Worm (Caenorhabditis elegans) whole organism, L1 larva: ENCODE measurements around the gene nhr-264.

Experiments
- C04F5.9 ChIP-seq: sonication (generic microtip); optimal IDR thresholded peaks from 2 replicates; lab custom pipeline; 2016; ENCODE audit warnings: missing genetic modification characterization, missing compliant biosample characterization
- C16A3.4 ChIP-seq: fragments of 150-350 bp; optimal IDR thresholded peaks from 2 replicates; lab custom pipeline; 2014; ENCODE audit warnings: missing biosample characterization, missing genetic modification characterization
- C34B4.2 ChIP-seq: sonication (generic microtip); optimal IDR thresholded peaks from 2 replicates; lab custom pipeline; 2017; ENCODE audit warnings: mild to moderate bottlenecking, missing genetic modification characterization, missing compliant biosample characterization
- Y116A8C.19 ChIP-seq: sonication (generic microtip); optimal IDR thresholded peaks from 2 replicates; lab custom pipeline; 2016; ENCODE audit warnings: missing compliant biosample characterization, missing genetic modification characterization, borderline replicate concordance
- aha-1 ChIP-seq: fragments of 150-350 bp; optimal IDR thresholded peaks from 2 replicates; lab custom pipeline; 2014; ENCODE audit warnings: missing biosample characterization, missing genetic modification characterization
- aly-2 ChIP-seq: fragments of 150-350 bp; optimal IDR thresholded peaks from 2 replicates; lab custom pipeline; 2014; ENCODE audit warnings: missing biosample characterization, missing genetic modification characterization
- ceh-63 ChIP-seq: fragments of 200-800 bp; sonication (Bioruptor generic); optimal IDR thresholded peaks from 2 replicates; lab custom pipeline; 2018; ENCODE audit warnings: mild to moderate bottlenecking, missing genetic modification characterization, missing compliant biosample characterization
- ceh-8 ChIP-seq: fragments of 200-800 bp; sonication (Bioruptor generic); optimal IDR thresholded peaks from 2 replicates; lab custom pipeline; 2018; ENCODE audit warnings: mild to moderate bottlenecking, missing genetic modification characterization, moderate library complexity, missing compliant biosample characterization
- ceh-88 ChIP-seq: fragments of 200-800 bp; sonication (Bioruptor generic); IDR thresholded peaks from 2 replicates; pipeline ENCODE4 v1.3.6; 2022; ENCODE audit warnings: missing genetic modification characterization, missing compliant biosample characterization
- dpl-1 ChIP-seq, 3 experiments: fragments of 150-350 bp in 2 of 3; sonication (generic microtip) in 1 of 3; optimal IDR thresholded peaks; 2 replicates each; lab custom pipeline; 2014 to 2017; ENCODE audit warnings: missing biosample characterization in 3 of 3, missing genetic modification characterization in 3 of 3, missing genetic modification reagents in 3 of 3
- efl-1 ChIP-seq, 4 experiments: fragments of 150-350 bp; optimal IDR thresholded peaks in 3 of 4; peaks in 1 of 4; 1 replicate in 1 of 4; 2 replicates in 3 of 4; lab custom pipeline; 2014; ENCODE audit warnings: missing biosample characterization in 2 of 4, missing genetic modification characterization in 2 of 4, missing genetic modification reagents in 2 of 4
- elt-2 ChIP-seq: sonication (generic microtip); optimal IDR thresholded peaks from 2 replicates; lab custom pipeline; 2016; ENCODE audit warnings: missing genetic modification characterization, mild to moderate bottlenecking, inconsistent platforms, missing compliant biosample characterization, missing genetic modification reagents
- elt-3 ChIP-seq, 6 experiments: fragments of 150-350 bp in 1 of 6; sonication (generic microtip); optimal IDR thresholded peaks; 2 replicates each; lab custom pipeline; 2017 to 2018; ENCODE audit warnings: missing biosample characterization in 6 of 6, missing genetic modification characterization in 6 of 6, inconsistent platforms in 1 of 6
- ets-5 ChIP-seq: fragments of 200-800 bp; sonication (Bioruptor generic); IDR thresholded peaks from 2 replicates; pipeline ENCODE4 v1.3.6; 2022; ENCODE audit warnings: missing genetic modification characterization, missing compliant biosample characterization
- fkh-4 ChIP-seq: sonication (generic microtip); optimal IDR thresholded peaks from 2 replicates; lab custom pipeline; 2016; ENCODE audit warnings: missing compliant biosample characterization, missing genetic modification characterization, borderline replicate concordance
- grh-1 ChIP-seq: fragments of 200-800 bp; sonication (Bioruptor generic); IDR thresholded peaks from 2 replicates; pipeline ENCODE4 v1.3.6; 2022; ENCODE audit warnings: missing genetic modification reagents, missing genetic modification characterization, missing compliant biosample characterization
- hlh-17 ChIP-seq: fragments of 200-800 bp; sonication (Bioruptor generic); optimal IDR thresholded peaks from 2 replicates; lab custom pipeline; 2018; ENCODE audit warnings: missing genetic modification characterization, mild to moderate bottlenecking, missing compliant biosample characterization, moderate library complexity, borderline replicate concordance
- hpl-2 ChIP-seq: fragments of 150-350 bp; optimal IDR thresholded peaks from 2 replicates; lab custom pipeline; 2014; ENCODE audit warnings: missing biosample characterization, missing genetic modification reagents, missing genetic modification characterization
- irx-1 ChIP-seq: sonication (generic microtip); optimal IDR thresholded peaks from 2 replicates; lab custom pipeline; 2016; ENCODE audit warnings: missing genetic modification characterization, missing compliant biosample characterization
- jun-1 ChIP-seq: fragments of 150-350 bp; optimal IDR thresholded peaks from 2 replicates; lab custom pipeline; 2014; ENCODE audit warnings: missing biosample characterization, missing genetic modification reagents, missing genetic modification characterization
- lin-14 ChIP-seq: fragments of 200-800 bp; sonication (Bioruptor generic); optimal IDR thresholded peaks from 2 replicates; lab custom pipeline; 2018; ENCODE audit warnings: mild to moderate bottlenecking, missing genetic modification characterization, moderate library complexity, missing compliant biosample characterization
- lin-15B ChIP-seq: fragments of 150-350 bp; sonication (generic microtip); optimal IDR thresholded peaks from 3 replicates; lab custom pipeline; 2014; ENCODE audit warnings: missing biosample characterization, missing genetic modification characterization
- lin-35 ChIP-seq, 2 experiments: fragments of 150-350 bp; optimal IDR thresholded peaks; 2 replicates each; lab custom pipeline; 2014; ENCODE audit warnings: missing biosample characterization in 2 of 2, missing genetic modification characterization in 2 of 2, missing genetic modification reagents in 2 of 2
- lin-39 ChIP-seq: fragments of 150-350 bp; optimal IDR thresholded peaks from 2 replicates; lab custom pipeline; 2014; ENCODE audit warnings: missing biosample characterization, missing genetic modification reagents, missing genetic modification characterization
- mab-9 ChIP-seq: fragments of 200-800 bp; sonication (Bioruptor generic); IDR thresholded peaks from 2 replicates; pipeline ENCODE4 v1.3.6; 2022; ENCODE audit warnings: missing genetic modification reagents, missing genetic modification characterization, missing compliant biosample characterization
- mep-1 ChIP-seq: fragments of 150-350 bp; optimal IDR thresholded peaks from 2 replicates; lab custom pipeline; 2014; ENCODE audit warnings: missing biosample characterization, missing genetic modification characterization
- nhr-20 ChIP-seq: sonication (generic microtip); optimal IDR thresholded peaks from 2 replicates; lab custom pipeline; 2016; ENCODE audit warnings: mild to moderate bottlenecking, missing genetic modification characterization, missing compliant biosample characterization
- nhr-237 ChIP-seq: fragments of 150-350 bp; optimal IDR thresholded peaks from 2 replicates; lab custom pipeline; 2014; ENCODE audit warnings: missing biosample characterization, missing genetic modification characterization
- nhr-47 ChIP-seq: sonication (generic microtip); optimal IDR thresholded peaks from 2 replicates; lab custom pipeline; 2016; ENCODE audit warnings: mild to moderate bottlenecking, missing genetic modification characterization, moderate library complexity, missing compliant biosample characterization
- nhr-76 ChIP-seq: sonication (generic microtip); optimal IDR thresholded peaks from 2 replicates; lab custom pipeline; 2017; ENCODE audit warnings: missing biosample characterization, missing genetic modification characterization
- nhr-84 ChIP-seq: sonication (generic microtip); optimal IDR thresholded peaks from 2 replicates; lab custom pipeline; 2017; ENCODE audit warnings: missing biosample characterization, missing genetic modification characterization
- nhr-85 ChIP-seq: sonication (generic microtip); peaks from one replicate; lab custom pipeline; 2016; ENCODE audit warnings: missing genetic modification characterization, inconsistent platforms, missing compliant biosample characterization
- pag-3 ChIP-seq: sonication (generic microtip); optimal IDR thresholded peaks from 2 replicates; lab custom pipeline; 2017; ENCODE audit warnings: missing genetic modification characterization, mild to moderate bottlenecking, missing compliant biosample characterization, antibody characterized with exemption, borderline replicate concordance; ENCODE audit not compliant: insufficient read depth
- pax-3 ChIP-seq: fragments of 200-800 bp; sonication (Bioruptor generic); optimal IDR thresholded peaks from 2 replicates; lab custom pipeline; 2018; ENCODE audit warnings: mild to moderate bottlenecking, missing genetic modification characterization, moderate library complexity, missing compliant biosample characterization
- pqm-1 ChIP-seq: sonication (generic microtip); optimal IDR thresholded peaks from 3 replicates; lab custom pipeline; 2017; ENCODE audit warnings: missing biosample characterization, missing genetic modification characterization
- rnt-1 ChIP-seq: sonication (generic microtip); optimal IDR thresholded peaks from 2 replicates; lab custom pipeline; 2016; ENCODE audit warnings: mild to moderate bottlenecking, missing genetic modification characterization, moderate library complexity, missing compliant biosample characterization
- skn-1 ChIP-seq: fragments of 150-350 bp; optimal IDR thresholded peaks from 2 replicates; lab custom pipeline; 2014; ENCODE audit warnings: missing biosample characterization, missing genetic modification characterization
- snpc-4 ChIP-seq: fragments of 150-350 bp; optimal IDR thresholded peaks from 2 replicates; lab custom pipeline; 2014; ENCODE audit warnings: missing biosample characterization, missing genetic modification characterization
- sptf-1 ChIP-seq: fragments of 150-350 bp; optimal IDR thresholded peaks from 2 replicates; lab custom pipeline; 2014; ENCODE audit warnings: missing biosample characterization, missing genetic modification characterization
- sup-37 ChIP-seq: fragments of 200-800 bp; sonication (Bioruptor generic); optimal IDR thresholded peaks from 2 replicates; lab custom pipeline; 2018; ENCODE audit warnings: mild to moderate bottlenecking, missing genetic modification characterization, missing compliant biosample characterization
- swsn-7 ChIP-seq: sonication (generic microtip); optimal IDR thresholded peaks from 2 replicates; lab custom pipeline; 2016; ENCODE audit warnings: missing genetic modification characterization, missing compliant biosample characterization
- tbx-2 ChIP-seq: sonication (generic microtip); optimal IDR thresholded peaks from 2 replicates; lab custom pipeline; 2016; ENCODE audit warnings: missing genetic modification characterization, missing compliant biosample characterization
- tlp-1 ChIP-seq: fragments of 150-350 bp; optimal IDR thresholded peaks from 2 replicates; lab custom pipeline; 2014; ENCODE audit warnings: missing biosample characterization, missing genetic modification characterization
- unc-130 ChIP-seq: fragments of 150-350 bp; optimal IDR thresholded peaks from 2 replicates; lab custom pipeline; 2017; ENCODE audit warnings: missing biosample characterization, missing genetic modification characterization, inconsistent platforms
- unc-62 ChIP-seq: fragments of 150-350 bp; optimal IDR thresholded peaks from 2 replicates; lab custom pipeline; 2014; ENCODE audit warnings: missing biosample characterization, missing genetic modification reagents, missing genetic modification characterization
- unc-98 ChIP-seq: fragments of 200-800 bp; sonication (Bioruptor generic); IDR thresholded peaks from 2 replicates; pipeline ENCODE4 v1.3.6; 2022; ENCODE audit warnings: missing genetic modification characterization, missing compliant biosample characterization
- vab-15 ChIP-seq: sonication (generic microtip); optimal IDR thresholded peaks from 2 replicates; lab custom pipeline; 2017; ENCODE audit warnings: missing genotype, mild to moderate bottlenecking, missing genetic modification characterization, missing compliant biosample characterization
- xbp-1 ChIP-seq: sonication (generic microtip); optimal IDR thresholded peaks from 2 replicates; lab custom pipeline; 2016; ENCODE audit warnings: missing genetic modification characterization, missing compliant biosample characterization
- zag-1 ChIP-seq: fragments of 150-350 bp; optimal IDR thresholded peaks from 2 replicates; lab custom pipeline; 2014; ENCODE audit warnings: missing biosample characterization, missing genetic modification characterization
- zip-4 ChIP-seq: fragments of 200-800 bp; sonication (Bioruptor generic); optimal IDR thresholded peaks from 2 replicates; lab custom pipeline; 2018; ENCODE audit warnings: mild to moderate bottlenecking, missing genetic modification characterization, moderate library complexity, missing compliant biosample characterization
- ztf-11 ChIP-seq, 2 experiments: sonication (generic microtip); optimal IDR thresholded peaks; 2 replicates each; lab custom pipeline; 2016 to 2017; ENCODE audit warnings: missing genetic modification characterization in 2 of 2, missing biosample characterization in 1 of 2, missing compliant biosample characterization in 1 of 2

The nhr-264 gene

DNA sequence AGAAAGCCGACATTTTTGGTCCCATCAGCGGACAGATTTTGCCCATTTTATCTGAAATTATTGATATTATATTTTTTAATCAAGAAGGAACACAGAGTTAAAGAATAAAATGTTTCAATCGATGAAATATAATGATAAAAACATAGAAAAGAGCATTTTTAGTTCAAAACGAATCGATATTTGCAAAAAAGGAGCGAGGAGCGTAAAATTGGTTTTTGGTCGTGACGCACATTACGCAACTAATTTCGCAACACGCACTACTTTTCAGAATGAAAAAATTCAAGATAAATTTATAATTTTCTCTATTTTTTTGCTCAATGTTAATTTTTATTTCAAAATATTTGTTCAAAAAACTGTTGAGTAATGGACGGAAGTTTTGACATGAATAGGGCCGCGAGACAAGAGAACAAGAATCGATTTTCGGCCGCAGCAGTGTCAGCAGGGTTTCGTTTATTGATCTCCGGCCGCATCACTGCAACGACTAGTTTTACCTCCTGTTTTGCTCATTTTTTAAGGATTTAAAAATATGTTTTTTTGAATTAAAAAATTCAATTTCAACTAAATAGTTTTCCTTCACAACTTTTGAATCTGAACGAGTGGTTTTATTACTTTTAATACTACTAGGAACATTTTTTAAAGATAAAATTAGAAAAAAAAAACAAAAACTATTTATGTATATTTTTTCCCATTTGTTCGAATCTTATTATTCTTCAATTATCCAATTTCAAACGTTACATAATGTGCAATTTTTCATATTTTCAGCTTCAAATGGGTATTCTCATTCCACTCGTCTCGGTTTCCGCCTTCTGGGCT lies 27.5 kb upstream of the nhr-264 start, which contains the start of the genes F49C12.12 and vha-17 (continued):
- TF ChIP-seq pag-3 (tag; lab: Kevin White, UChicago) (no peak), sptf-1 (tag; lab: Kevin White, UChicago) (no peak), nhr-76 (no peak), efl-1 (optimal IDR thresholded peaks at IDR 0.05; lab: Kevin White, UChicago) (peak; percentile 10 to 42), efl-1 (GFP tag; optimal IDR thresholded peaks at IDR 0.05 in 1 of 2; lab: Kevin White, UChicago) (peak; percentile 27 to 34), nhr-237 (peak; percentile 13), vab-15 (tag; lab: Kevin White, UChicago) (no peak), sup-37 (GFP tag; lab: Kevin White, UChicago) (no peak), irx-1 (tag; lab: Kevin White, UChicago) (no peak), nhr-20 (peak; percentile 25), Y116A8C.19 (tag; lab: Kevin White, UChicago) (no peak), hlh-17 (no peak), lin-14 (peak; percentile 75), ceh-88 (GFP tag; lab: Robert Waterston, UW) (no peak), dpl-1 (GFP tag; optimal IDR thresholded peaks at IDR 0.05; lab: Kevin White, UChicago) (peak in 2 of 3 experiments; percentile 19 to 52), ceh-63 (GFP tag; lab: Kevin White, UChicago) (no peak), tbx-2 (tag; lab: Kevin White, UChicago) (peak; percentile 16), elt-3 (tag; optimal IDR thresholded peaks at IDR 0.05; lab: Kevin White, UChicago) (no peak), lin-39 (tag; lab: Kevin White, UChicago) (no peak), aha-1 (tag; lab: Kevin White, UChicago) (no peak), unc-130 (tag; lab: Kevin White, UChicago) (no peak), ets-5 (no peak), nhr-84 (tag; lab: Kevin White, UChicago) (no peak), nhr-47 (tag; lab: Kevin White, UChicago) (peak; percentile 31), tlp-1 (no peak), zip-4 (GFP tag; lab: Kevin White, UChicago) (peak; percentile 45), C04F5.9 (tag; lab: Kevin White, UChicago) (no peak), jun-1 (tag; lab: Kevin White, UChicago) (no peak), aly-2 (tag; lab: Kevin White, UChicago) (no peak), ztf-11 (tag; optimal IDR thresholded peaks at IDR 0.05; lab: Kevin White, UChicago) (no peak), zag-1 (tag; lab: Kevin White, UChicago) (no peak), rnt-1 (tag; lab: Kevin White, UChicago) (no peak), fkh-4 (tag; lab: Kevin White, UChicago) (no peak), lin-15B (no peak), mep-1 (tag; lab: Kevin White, UChicago) (no peak), lin-35 (GFP tag; optimal IDR thresholded peaks at IDR 0.05; lab: Kevin White, UChicago) (peak; percentile 8 to 47), pax-3 (no peak), swsn-7 (tag; lab: Kevin White, UChicago) (peak; percentile 16), mab-9 (no peak), snpc-4 (tag; lab: Kevin White, UChicago) (no peak), unc-98 (GFP tag; lab: Robert Waterston, UW) (no peak), unc-62 (GFP tag; lab: Kevin White, UChicago) (no peak), C16A3.4 (tag; lab: Kevin White, UChicago) (no peak), skn-1 (tag; lab: Kevin White, UChicago) (peak; percentile 65), pqm-1 (no peak), C34B4.2 (tag; lab: Kevin White, UChicago) (no peak), nhr-85 (tag; lab: Kevin White, UChicago) (peak; percentile 70), xbp-1 (tag; lab: Kevin White, UChicago) (peak; percentile 33), elt-2 (tag; lab: Kevin White, UChicago) (no peak), grh-1 (GFP tag; lab: Robert Waterston, UW) (no peak), hpl-2 (GFP tag; lab: Kevin White, UChicago) (no peak), ceh-8 (GFP tag; lab: Kevin White, UChicago) (no peak)
